Fruit fly (Drosophila melanogaster): ENCODE data around the gene Mnat9.

The Mnat9 gene

dm6 chr3R:31588374-31588773, 27.6 kb downstream of the Mnat9 start, which contains the start of gene CG1635 (continued):
- TF ChIP-seq Atf3 (GFP tag; optimal IDR thresholded peaks at IDR 0.05), result peak; percentile 99
- peak; percentile 77 for TF ChIP-seq Sry-β (GFP tag; optimal IDR thresholded peaks at IDR 0.05)
- TF ChIP-seq CG16863 (GFP tag; optimal IDR thresholded peaks at IDR 0.05), result peak; percentile 98
- TF ChIP-seq pita (GFP tag; optimal IDR thresholded peaks at IDR 0.05), result no peak
- TF ChIP-seq crol (GFP tag; IDR thresholded peaks at IDR 0.05), result peak; percentile 85
- peak; percentile 100 for TF ChIP-seq Spps (tag; optimal IDR thresholded peaks at IDR 0.05)
- TF ChIP-seq CG11398 (GFP tag; optimal IDR thresholded peaks at IDR 0.05), result peak; percentile 98
- peak; percentile 100 for TF ChIP-seq salm (tag; optimal IDR thresholded peaks at IDR 0.05)
- peak; percentile 99 for TF ChIP-seq CG4424 (GFP tag; optimal IDR thresholded peaks at IDR 0.05)
- peak; percentile 97 for TF ChIP-seq da (GFP tag; optimal IDR thresholded peaks at IDR 0.05)
- TF ChIP-seq unpg (GFP tag; optimal IDR thresholded peaks at IDR 0.05), result peak; percentile 100
- peak; percentile 99 for TF ChIP-seq CG7372 (GFP tag; IDR thresholded peaks at IDR 0.05)
- peak; percentile 97 for TF ChIP-seq Poxn (GFP tag; IDR thresholded peaks at IDR 0.05)
- peak; percentile 90 for TF ChIP-seq repo (GFP tag; optimal IDR thresholded peaks at IDR 0.05)
- TF ChIP-seq zen2 (GFP tag; IDR thresholded peaks at IDR 0.05; ENCODE audit: partially characterized antibody), result no peak
- peak; percentile 99 for TF ChIP-seq Mrtf (GFP tag; IDR thresholded peaks at IDR 0.05)
- TF ChIP-seq CG32532 (GFP tag; IDR thresholded peaks at IDR 0.05), result peak; percentile 100
- peak; percentile 96 for TF ChIP-seq cato (GFP tag; optimal IDR thresholded peaks at IDR 0.05; ENCODE audit: borderline replicate concordance)
- no peak for TF ChIP-seq HLHmδ (GFP tag; optimal IDR thresholded peaks at IDR 0.05)
- TF ChIP-seq gcm2 (GFP tag; optimal IDR thresholded peaks at IDR 0.05), result peak; percentile 97
- peak; percentile 99 for TF ChIP-seq twi (tag; optimal IDR thresholded peaks at IDR 0.05)
- TF ChIP-seq ci (GFP tag; IDR thresholded peaks at IDR 0.05), result peak; percentile 100
- TF ChIP-seq knrl (GFP tag; IDR thresholded peaks at IDR 0.05; ENCODE audit: partially characterized antibody), result peak; percentile 55
- peak; percentile 92 for TF ChIP-seq CG30020 (tag; optimal IDR thresholded peaks at IDR 0.05)
- TF ChIP-seq Sry-δ (GFP tag; optimal IDR thresholded peaks at IDR 0.05), result peak; percentile 72
- no peak for TF ChIP-seq Hr39 (optimal IDR thresholded peaks at IDR 0.05)
- TF ChIP-seq CG34422 (GFP tag; IDR thresholded peaks at IDR 0.05), result peak; percentile 99
- peak; percentile 85 for TF ChIP-seq CG15479 (GFP tag; optimal IDR thresholded peaks at IDR 0.05)
- TF ChIP-seq seq (GFP tag; IDR thresholded peaks at IDR 0.05), result peak; percentile 100
- TF ChIP-seq fru (optimal IDR thresholded peaks at IDR 0.05), result no peak
- TF ChIP-seq ro (GFP tag; IDR thresholded peaks at IDR 0.05), result peak; percentile 98
- peak; percentile 98 for TF ChIP-seq CG7786 (GFP tag; optimal IDR thresholded peaks at IDR 0.05)
- TF ChIP-seq Dip3 (GFP tag; optimal IDR thresholded peaks at IDR 0.05), result peak; percentile 99
- TF ChIP-seq PHDP (tag; optimal IDR thresholded peaks at IDR 0.05), result peak; percentile 100
- peak; percentile 99 for TF ChIP-seq H15 (GFP tag; IDR thresholded peaks at IDR 0.05)
- peak; percentile 98 for TF ChIP-seq tx (GFP tag; optimal IDR thresholded peaks at IDR 0.05)
- TF ChIP-seq Awh (GFP tag; IDR thresholded peaks at IDR 0.05), result peak; percentile 100
- peak; percentile 97 for TF ChIP-seq CG1602 (GFP tag; optimal IDR thresholded peaks at IDR 0.05)
- TF ChIP-seq br (optimal IDR thresholded peaks at IDR 0.05), result no peak
- TF ChIP-seq CG10979 (tag; optimal IDR thresholded peaks at IDR 0.05), result peak; percentile 99
- peak; percentile 98 for TF ChIP-seq Ravus (GFP tag; IDR thresholded peaks at IDR 0.05)
- peak in 1 of 2 experiments; percentile 89 for TF ChIP-seq tll (GFP tag; optimal IDR thresholded peaks at IDR 0.05)
- TF ChIP-seq Atf-2 (GFP tag; optimal IDR thresholded peaks at IDR 0.05), result peak; percentile 97
- peak; percentile 97 for TF ChIP-seq crc (GFP tag; optimal IDR thresholded peaks at IDR 0.05)
- TF ChIP-seq CG13296 (GFP tag; optimal IDR thresholded peaks at IDR 0.05), result peak; percentile 100
- TF ChIP-seq CG1647 (GFP tag; optimal IDR thresholded peaks at IDR 0.05), result peak; percentile 96
- peak; percentile 94 for TF ChIP-seq psq (GFP tag; optimal IDR thresholded peaks at IDR 0.05)
- peak; percentile 97 for TF ChIP-seq slp2 (GFP tag; optimal IDR thresholded peaks at IDR 0.05)
- TF ChIP-seq CG12744 (GFP tag; optimal IDR thresholded peaks at IDR 0.05), result peak; percentile 99
- TF ChIP-seq CG3726 (GFP tag; IDR thresholded peaks at IDR 0.05), result peak; percentile 98
- no peak for TF ChIP-seq Dfd (GFP tag; optimal IDR thresholded peaks at IDR 0.05)
- TF ChIP-seq dimm (GFP tag; IDR thresholded peaks at IDR 0.05), result peak; percentile 99
- peak; percentile 99 for TF ChIP-seq MTF-1 (GFP tag; optimal IDR thresholded peaks at IDR 0.05; ENCODE audit: borderline replicate concordance)

Data from whole organism, embryonic.